Fruit fly (Drosophila melanogaster): Measurements from ENCODE around the gene CG16711.

CG16711 gene

DNA sequence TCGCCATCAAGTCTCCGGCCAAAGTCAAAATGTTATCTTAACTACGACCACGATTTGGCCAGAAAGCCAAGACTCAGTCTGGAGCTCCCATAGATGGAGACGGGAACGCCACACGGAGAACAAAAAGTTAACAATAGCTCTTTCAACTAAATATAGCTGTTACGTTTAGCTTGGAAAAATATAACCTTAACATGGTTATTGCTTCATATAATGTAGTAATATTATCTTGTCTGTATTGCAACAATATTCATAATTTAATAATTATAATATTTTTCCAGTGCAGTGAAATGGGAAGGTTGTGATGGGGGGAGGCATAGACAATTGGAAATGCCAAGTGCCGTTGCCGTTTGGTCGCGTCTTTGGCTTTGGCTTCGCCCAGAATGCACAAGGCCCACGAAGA is 41.3 kb downstream of the CG16711 start:
- TF ChIP-seq CTCF (optimal IDR thresholded peaks at IDR 0.05) (no peak), CG8478 (optimal IDR thresholded peaks at IDR 0.05) (no peak)

- no peak for TF ChIP-seq CG8478 (optimal IDR thresholded peaks at IDR 0.05)
- TF ChIP-seq CTCF (optimal IDR thresholded peaks at IDR 0.05): peak; percentile 89 to 90
Measured at dm6 chr3L:9751625-9752024, 47.5 kb downstream of the CG16711 start.
